Fruit fly (Drosophila melanogaster): Measurements from ENCODE around the gene MFS3.
A peak's percentile ranks its signal among the peaks of the same experiment; 100 is the strongest.

Gene MFS3

dm6 chr2L:1169867-1170415 lies 26.9 kb downstream of the MFS3 start, which contains the start of the genes CG31922 and Plap (continued):
- TF ChIP-seq CG8281 (tag; optimal IDR thresholded peaks at IDR 0.05) (peak; percentile 36), CG7987 (GFP tag; optimal IDR thresholded peaks at IDR 0.05) (no peak), Bdp1 (GFP tag; optimal IDR thresholded peaks at IDR 0.05) (peak; percentile 64), CG2202 (tag; optimal IDR thresholded peaks at IDR 0.05) (peak; percentile 9), Gsc (GFP tag; IDR thresholded peaks at IDR 0.05) (no peak), crol (GFP tag; IDR thresholded peaks at IDR 0.05) (no peak), fd64A (GFP tag; optimal IDR thresholded peaks at IDR 0.05) (no peak), CG1792 (GFP tag; optimal IDR thresholded peaks at IDR 0.05) (peak; percentile 39), CG10147 (GFP tag; optimal IDR thresholded peaks at IDR 0.05) (peak; percentile 76), stc (GFP tag; IDR thresholded peaks at IDR 0.05) (0 out of 2 replicates have a peak, but pooled peaks have one; percentile 7), CG12391 (tag; optimal IDR thresholded peaks at IDR 0.05) (peak; percentile 82), CG33557 (GFP tag; optimal IDR thresholded peaks at IDR 0.05) (peak; percentile 61), Adf1 (GFP tag; IDR thresholded peaks at IDR 0.05) (no peak), Lhr (GFP tag; optimal IDR thresholded peaks at IDR 0.05) (peak; percentile 59), CG3407 (GFP tag; optimal IDR thresholded peaks at IDR 0.05) (no peak), CG14860 (GFP tag; IDR thresholded peaks at IDR 0.05; ENCODE audit: partially characterized antibody) (peak; percentile 92), pb (GFP tag; optimal IDR thresholded peaks at IDR 0.05) (no peak), Dll (GFP tag; IDR thresholded peaks at IDR 0.05; ENCODE audit: partially characterized antibody) (peak; percentile 96), CG9609 (GFP tag; optimal IDR thresholded peaks at IDR 0.05) (peak; percentile 27), zfh2 (GFP tag; optimal IDR thresholded peaks at IDR 0.05) (peak; percentile 84), sd (tag; optimal IDR thresholded peaks at IDR 0.05) (no peak), Six4 (GFP tag; optimal IDR thresholded peaks at IDR 0.05) (peak; percentile 41), mirr (GFP tag; optimal IDR thresholded peaks at IDR 0.05) (no peak), CkIIα-i1 (GFP tag; IDR thresholded peaks at IDR 0.05) (no peak), CG5180 (GFP tag; optimal IDR thresholded peaks at IDR 0.05) (no peak), so (GFP tag; IDR thresholded peaks at IDR 0.05) (no peak; the same call in 2 of the 3 replicates), CG6854 (GFP tag; optimal IDR thresholded peaks at IDR 0.05) (no peak), pum (GFP tag; optimal IDR thresholded peaks at IDR 0.05) (peak; percentile 74), BEAF-32 (GFP tag; optimal IDR thresholded peaks at IDR 0.05) (peak; percentile 97), Doc2 (GFP tag; IDR thresholded peaks at IDR 0.05) (no peak), danr (GFP tag; IDR thresholded peaks at IDR 0.05) (peak; percentile 26; the same call in 1 of the 2 replicates), CG13624 (GFP tag; optimal IDR thresholded peaks at IDR 0.05) (peak; percentile 81), CG14050 (GFP tag; IDR thresholded peaks at IDR 0.05) (no peak), CG10321 (GFP tag; IDR thresholded peaks at IDR 0.05) (no peak), Neu2 (GFP tag; optimal IDR thresholded peaks at IDR 0.05; ENCODE audit: borderline replicate concordance) (no peak), CG6791 (GFP tag; IDR thresholded peaks at IDR 0.05; ENCODE audit: partially characterized antibody) (peak; percentile 77; the same call in 2 of the 3 replicates), corto (GFP tag; optimal IDR thresholded peaks at IDR 0.05) (no peak), CG16813 (GFP tag; IDR thresholded peaks at IDR 0.05; ENCODE audit: partially characterized antibody) (peak; percentile 94), vvl (GFP tag; IDR thresholded peaks at IDR 0.05) (peak; percentile 25; the same call in 1 of the 2 replicates), vfl (GFP tag; optimal IDR thresholded peaks at IDR 0.05) (peak; percentile 79), CG6765 (GFP tag; optimal IDR thresholded peaks at IDR 0.05) (no peak), CG15269 (tag; optimal IDR thresholded peaks at IDR 0.05) (no peak), CG7556 (GFP tag; optimal IDR thresholded peaks at IDR 0.05) (peak; percentile 48), btn (GFP tag; optimal IDR thresholded peaks at IDR 0.05) (no peak), al (GFP tag; IDR thresholded peaks at IDR 0.05) (peak; percentile 65), Oli (tag; optimal IDR thresholded peaks at IDR 0.05) (peak; percentile 51), Atf6 (GFP tag; IDR thresholded peaks at IDR 0.05) (peak; percentile 60; the same call in 1 of the 2 replicates), CG9797 (GFP tag; optimal IDR thresholded peaks at IDR 0.05) (peak; percentile 14), pros (GFP tag; optimal IDR thresholded peaks at IDR 0.05) (no peak), CG1024 (GFP tag; IDR thresholded peaks at IDR 0.05) (no peak)
